Worm (Caenorhabditis elegans) whole organism, young adult: ENCODE data around the gene F21C10.19.

Source experiments
- dpl-1 ChIP-seq: fragments of 150-350 bp; optimal IDR thresholded peaks from 2 replicates; lab custom pipeline; 2014; ENCODE audit warnings: missing biosample characterization, missing genetic modification reagents, missing genetic modification characterization
- ekl-4 ChIP-seq: fragments of 200-800 bp; sonication (Bioruptor generic); IDR thresholded peaks from 2 replicates; pipeline ENCODE4 v1.3.6; 2022; ENCODE audit warnings: missing genetic modification reagents, missing genetic modification characterization, missing compliant biosample characterization
- madf-10 ChIP-seq: sonication (generic microtip); optimal IDR thresholded peaks from 2 replicates; lab custom pipeline; 2016; ENCODE audit warnings: mild to moderate bottlenecking, missing genetic modification characterization, missing compliant biosample characterization

Gene F21C10.19

DNA sequence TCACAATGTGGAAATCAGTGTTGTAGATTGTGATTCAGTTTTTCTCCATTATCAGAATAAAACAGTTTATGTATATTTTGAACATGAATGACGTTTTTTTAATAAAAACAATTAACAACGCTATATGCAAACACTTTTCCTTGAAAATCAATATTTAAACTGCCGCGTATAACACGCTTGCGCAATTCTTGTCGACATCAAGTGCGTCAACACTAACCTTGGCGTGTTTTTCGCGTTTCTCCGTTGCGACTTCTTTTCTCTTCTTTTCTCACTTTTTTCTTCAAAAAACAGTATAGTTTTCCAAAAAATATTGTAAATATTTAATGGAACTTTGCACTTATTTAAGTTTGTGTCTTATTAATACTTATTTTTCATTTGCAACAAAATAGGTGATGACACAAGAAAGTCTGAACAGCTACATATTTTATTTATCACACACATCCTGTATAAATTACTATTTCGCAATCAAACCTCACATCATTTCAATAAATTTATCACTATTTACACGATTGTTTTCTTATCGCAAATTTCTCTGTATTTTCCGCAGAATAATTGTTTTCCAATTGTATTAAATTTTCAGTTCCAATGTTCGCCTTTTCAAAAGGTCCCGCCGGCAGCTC, 44.5 kb downstream of the F21C10.19 start, which contains the start of gene spas-1 (continued):
- TF ChIP-seq dpl-1 (peak; percentile 91), ekl-4 (GFP tag; lab: Robert Waterston, UW) (peak; percentile 70; the same call in 1 of the 2 replicates), madf-10 (peak; percentile 52)
